Worm (Caenorhabditis elegans): ENCODE measurements around the gene nspc-19.

- TF ChIP-seq unc-3 (GFP tag; conservative IDR thresholded peaks at IDR 0.05): no peak
- TF ChIP-seq unc-3 (tag; optimal IDR thresholded peaks at IDR 0.05): no peak
- no peak for TF ChIP-seq nhr-11 (tag; optimal IDR thresholded peaks at IDR 0.05)
- no peak for TF ChIP-seq syd-9 (tag; optimal IDR thresholded peaks at IDR 0.05)
- TF ChIP-seq fax-1 (tag; optimal IDR thresholded peaks at IDR 0.05): no peak
These were observed 24.0 kb upstream of the nspc-19 start for ce11 chrX:14504551-14504902.

All from whole organism, late embryonic.